Fruit fly (Drosophila melanogaster) whole organism: ENCODE data around the gene trv.
A peak's percentile ranks its signal among the peaks of the same experiment; 100 is the strongest.

Experiments used
- CG8478 ChIP-seq: fragments of >200 bp; optimal IDR thresholded peaks from 2 replicates; lab custom pipeline; 2018; ENCODE audit warnings: inconsistent platforms
- Dll ChIP-seq: fragments of >200 bp; optimal IDR thresholded peaks from 2 replicates; lab custom pipeline; 2017
- EcR ChIP-seq, 2 experiments: fragments of >200 bp; optimal IDR thresholded peaks; 2 replicates each; lab custom pipeline; 2017; ENCODE audit warnings: missing biosample characterization in 2 of 2, missing genetic modification characterization in 2 of 2, missing genetic modification reagents in 2 of 2
- pan ChIP-seq: fragments of >200 bp; optimal IDR thresholded peaks from 2 replicates; lab custom pipeline; 2017
- psq ChIP-seq: fragments of >200 bp; optimal IDR thresholded peaks from 2 replicates; lab custom pipeline; 2017
- usp ChIP-seq: fragments of >200 bp; optimal IDR thresholded peaks from 2 replicates; lab custom pipeline; 2017; ENCODE audit warnings: missing biosample characterization, missing genetic modification characterization, mixed read lengths

The trv gene

dm6 chr3R:28026315-28026714, at the start of gene trv:
Gene trv, plus strand, starts transcription at chr3R:28026615.
- TF ChIP-seq EcR (GFP tag; optimal IDR thresholded peaks at IDR 0.05; lab: Kevin White, UChicago) (no peak), pan (lab: Kevin White, UChicago) (no peak), usp (GFP tag; lab: Kevin White, UChicago) (no peak), Dll (no peak), psq (no peak), CG8478 (lab: Kevin White, UChicago) (no peak)

dm6 chr3R:27986794-27987193, 39.6 kb upstream of the trv start:
- TF ChIP-seq Dll, result no peak
- no peak for TF ChIP-seq usp (GFP tag; lab: Kevin White, UChicago)
- TF ChIP-seq psq, result no peak
- no peak for TF ChIP-seq EcR (GFP tag; optimal IDR thresholded peaks at IDR 0.05; lab: Kevin White, UChicago)
- TF ChIP-seq CG8478 (lab: Kevin White, UChicago), result no peak
- TF ChIP-seq pan (lab: Kevin White, UChicago), result no peak

dm6 chr3R:27987329-27987728, 39.1 kb upstream of the trv start:
- no peak for TF ChIP-seq psq
- TF ChIP-seq Dll, result no peak
- no peak for TF ChIP-seq CG8478 (lab: Kevin White, UChicago)
- TF ChIP-seq pan (lab: Kevin White, UChicago), result no peak
- TF ChIP-seq usp (GFP tag; lab: Kevin White, UChicago), result no peak
- no peak for TF ChIP-seq EcR (GFP tag; optimal IDR thresholded peaks at IDR 0.05; lab: Kevin White, UChicago)

- TF ChIP-seq pan (lab: Kevin White, UChicago), result no peak
- TF ChIP-seq usp (GFP tag; lab: Kevin White, UChicago), result no peak
- no peak for TF ChIP-seq CG8478 (lab: Kevin White, UChicago)
- peak; percentile 8 for TF ChIP-seq Dll
- no peak for TF ChIP-seq psq
- no peak for TF ChIP-seq EcR (GFP tag; optimal IDR thresholded peaks at IDR 0.05; lab: Kevin White, UChicago)
Observed at dm6 chr3R:27987772-27988171, 38.6 kb upstream of the trv start.

- TF ChIP-seq Dll (no peak), CG8478 (lab: Kevin White, UChicago) (no peak), pan (lab: Kevin White, UChicago) (no peak), usp (GFP tag; lab: Kevin White, UChicago) (no peak), EcR (GFP tag; optimal IDR thresholded peaks at IDR 0.05; lab: Kevin White, UChicago) (no peak), psq (no peak)
Observed at dm6 chr3R:27988189-27988588, 38.2 kb upstream of the trv start, which contains the start of gene betaTub97EF. Gene betaTub97EF, minus strand, starts transcription at chr3R:27988384.

- TF ChIP-seq Dll, result no peak
- TF ChIP-seq pan (lab: Kevin White, UChicago), result no peak
- TF ChIP-seq CG8478 (lab: Kevin White, UChicago), result no peak
- no peak for TF ChIP-seq usp (GFP tag; lab: Kevin White, UChicago)
- no peak for TF ChIP-seq psq
- no peak for TF ChIP-seq EcR (GFP tag; optimal IDR thresholded peaks at IDR 0.05; lab: Kevin White, UChicago)
Observed at dm6 chr3R:27988647-27989430, 37.6 kb upstream of the trv start.

dm6 chr3R:27990651-27991050, 35.8 kb upstream of the trv start, which contains the start of gene CG4815:
Gene CG4815, minus strand, starts transcription at chr3R:27990751.
- TF ChIP-seq EcR (GFP tag; optimal IDR thresholded peaks at IDR 0.05; lab: Kevin White, UChicago), result no peak
- no peak for TF ChIP-seq usp (GFP tag; lab: Kevin White, UChicago)

dm6 chr3R:28004034-28004433, 22.4 kb upstream of the trv start:
- TF ChIP-seq EcR (GFP tag; optimal IDR thresholded peaks at IDR 0.05; lab: Kevin White, UChicago), result no peak
- no peak for TF ChIP-seq pan (lab: Kevin White, UChicago)
- TF ChIP-seq psq, result no peak
- TF ChIP-seq CG8478 (lab: Kevin White, UChicago), result no peak
- no peak for TF ChIP-seq Dll
- TF ChIP-seq usp (GFP tag; lab: Kevin White, UChicago), result no peak

dm6 chr3R:28015028-28015427, 11.4 kb upstream of the trv start:
- no peak for TF ChIP-seq psq
- TF ChIP-seq pan (lab: Kevin White, UChicago), result no peak
- TF ChIP-seq Dll, result no peak
- no peak for TF ChIP-seq usp (GFP tag; lab: Kevin White, UChicago)
- TF ChIP-seq CG8478 (lab: Kevin White, UChicago), result no peak
- TF ChIP-seq EcR (GFP tag; optimal IDR thresholded peaks at IDR 0.05; lab: Kevin White, UChicago), result no peak

- TF ChIP-seq usp (GFP tag; lab: Kevin White, UChicago), result no peak
Observed at dm6 chr3R:28019795-28020194, 6.6 kb upstream of the trv start.

- TF ChIP-seq pan (lab: Kevin White, UChicago), result no peak
- TF ChIP-seq psq, result no peak
- TF ChIP-seq EcR (GFP tag; optimal IDR thresholded peaks at IDR 0.05; lab: Kevin White, UChicago), result no peak
- TF ChIP-seq CG8478 (lab: Kevin White, UChicago), result no peak
- no peak for TF ChIP-seq usp (GFP tag; lab: Kevin White, UChicago)
- TF ChIP-seq Dll, result no peak
Observed at dm6 chr3R:28020582-28020981, 5.8 kb upstream of the trv start.

dm6 chr3R:28025239-28025900, 1.0 kb upstream of the trv start:
- TF ChIP-seq psq, result no peak
